Worm (Caenorhabditis elegans): Measurements from ENCODE around the gene mboa-1.
A peak's percentile ranks its signal among the peaks of the same experiment; 100 is the strongest.
"Not testable (repeated sequence)": the region's sequence is repeated elsewhere in the genome, so short reads cannot be mapped to it uniquely, and the experiment has no call there.

mboa-1 gene

ce11 chrX:16056404-16056803, 25.8 kb downstream of the mboa-1 start (continued):
- TF ChIP-seq pha-4 (tag; optimal IDR thresholded peaks at IDR 0.05) (no peak), ama-1 (optimal IDR thresholded peaks at IDR 0.05) (no peak), elt-4 (tag; optimal IDR thresholded peaks at IDR 0.05) (no peak), dve-1 (tag; optimal IDR thresholded peaks at IDR 0.05) (peak; percentile 87), ceh-48 (tag; optimal IDR thresholded peaks at IDR 0.05) (peak; percentile 48), nhr-232 (tag; optimal IDR thresholded peaks at IDR 0.05) (no peak), unc-55 (GFP tag; optimal IDR thresholded peaks at IDR 0.05) (no peak), F13H6.1 (tag; optimal IDR thresholded peaks at IDR 0.05) (peak; percentile 8), hlh-15 (tag; optimal IDR thresholded peaks at IDR 0.05) (no peak), npax-4 (tag; optimal IDR thresholded peaks at IDR 0.05) (no peak), pag-3 (tag; optimal IDR thresholded peaks at IDR 0.05; ENCODE audit: borderline replicate concordance) (no peak), elt-2 (tag; optimal IDR thresholded peaks at IDR 0.05) (peak; percentile 40), ahr-1 (tag; optimal IDR thresholded peaks at IDR 0.05) (no peak), ets-4 (tag; optimal IDR thresholded peaks at IDR 0.05) (peak; percentile 64), ttx-3 (tag; optimal IDR thresholded peaks at IDR 0.05) (no peak), ceh-14 (tag; optimal IDR thresholded peaks at IDR 0.05) (peak; percentile 6), unc-42 (tag; optimal IDR thresholded peaks at IDR 0.05) (peak; percentile 89), tbx-7 (tag; optimal IDR thresholded peaks at IDR 0.05) (no peak), unc-86 (tag; optimal IDR thresholded peaks at IDR 0.05) (peak; percentile 28), ztf-16 (tag; optimal IDR thresholded peaks at IDR 0.05) (peak; percentile 58), rnt-1 (tag; optimal IDR thresholded peaks at IDR 0.05) (peak; percentile 87), ceh-30 (tag; optimal IDR thresholded peaks at IDR 0.05) (peak; percentile 71), C08G9.2 (tag; optimal IDR thresholded peaks at IDR 0.05) (no peak), ceh-45 (GFP tag; IDR thresholded peaks at IDR 0.05) (no peak), ceh-31 (tag; optimal IDR thresholded peaks at IDR 0.05) (peak; percentile 80)

- TF ChIP-seq eyg-1 (tag; optimal IDR thresholded peaks at IDR 0.05) = no peak
- TF ChIP-seq fax-1 (tag; optimal IDR thresholded peaks at IDR 0.05) = no peak
- TF ChIP-seq madf-2 (tag; optimal IDR thresholded peaks at IDR 0.05) = no peak
- no peak for TF ChIP-seq pax-1 (tag; optimal IDR thresholded peaks at IDR 0.05)
- TF ChIP-seq zip-5 (tag; optimal IDR thresholded peaks at IDR 0.05) = no peak
- no peak for TF ChIP-seq fkh-10 (GFP tag; optimal IDR thresholded peaks at IDR 0.05)
- TF ChIP-seq ets-4 (tag; optimal IDR thresholded peaks at IDR 0.05) = no peak
- no peak for TF ChIP-seq ttx-3 (tag; optimal IDR thresholded peaks at IDR 0.05)
- TF ChIP-seq ceh-34 (tag; optimal IDR thresholded peaks at IDR 0.05) = no peak
- TF ChIP-seq hlh-15 (tag; optimal IDR thresholded peaks at IDR 0.05) = no peak
- TF ChIP-seq ceh-30 (tag; optimal IDR thresholded peaks at IDR 0.05) = no peak
- no peak for TF ChIP-seq lim-6 (tag; optimal IDR thresholded peaks at IDR 0.05)
- no peak for TF ChIP-seq unc-3 (GFP tag; conservative IDR thresholded peaks at IDR 0.05)
- no peak for TF ChIP-seq unc-3 (tag; optimal IDR thresholded peaks at IDR 0.05)
- TF ChIP-seq unc-42 (tag; optimal IDR thresholded peaks at IDR 0.05) = no peak
- TF ChIP-seq ceh-6 (GFP tag; optimal IDR thresholded peaks at IDR 0.05) = no peak
- TF ChIP-seq pros-1 (tag; optimal IDR thresholded peaks at IDR 0.05) = no peak
- TF ChIP-seq hlh-8 (tag; optimal IDR thresholded peaks at IDR 0.05) = no peak
- TF ChIP-seq K02D7.2 (tag; optimal IDR thresholded peaks at IDR 0.05) = no peak
- no peak for TF ChIP-seq fkh-6 (tag; optimal IDR thresholded peaks at IDR 0.05)
Observed at ce11 chrX:16058845-16059244, 28.2 kb downstream of the mboa-1 start, which contains the start of gene T27A8.2. Gene T27A8.2 (minus strand): TSS chrX:16058945.

ce11 chrX:16062385-16062784, 31.8 kb downstream of the mboa-1 start, which contains the start of gene T27A8.3:
Gene T27A8.3 (plus strand): TSS chrX:16062685.
- TF ChIP-seq ceh-14, fkh-6, fax-1 (tag; optimal IDR thresholded peaks at IDR 0.05): not testable (repeated sequence)

- TF ChIP-seq syd-9 (tag; optimal IDR thresholded peaks at IDR 0.05) (no peak), fkh-6 (tag; optimal IDR thresholded peaks at IDR 0.05) (no peak), ceh-18 (tag; optimal IDR thresholded peaks at IDR 0.05) (no peak), lin-11 (tag; optimal IDR thresholded peaks at IDR 0.05) (no peak), ahr-1 (tag; optimal IDR thresholded peaks at IDR 0.05) (no peak), pqm-1 (tag; optimal IDR thresholded peaks at IDR 0.05) (no peak), tbx-2 (tag; optimal IDR thresholded peaks at IDR 0.05) (no peak), pax-1 (tag; optimal IDR thresholded peaks at IDR 0.05) (no peak), K09A11.1 (tag; optimal IDR thresholded peaks at IDR 0.05; ENCODE audit: insufficient read depth) (no peak), mec-3 (tag; optimal IDR thresholded peaks at IDR 0.05; ENCODE audit: borderline replicate concordance) (no peak), ceh-9 (tag; optimal IDR thresholded peaks at IDR 0.05) (no peak), C08G9.2 (tag; optimal IDR thresholded peaks at IDR 0.05) (no peak)
Observed at ce11 chrX:16067984-16068383, 37.4 kb downstream of the mboa-1 start.
